Worm (Caenorhabditis elegans) whole organism, midembryonic: ENCODE measurements around the gene F54C9.3.

Experiments
- T22C8.4 ChIP-seq: fragments of 200-800 bp; sonication (Bioruptor generic); IDR thresholded peaks from 2 replicates; pipeline ENCODE4 v1.3.6; 2022; ENCODE audit warnings: missing genetic modification characterization, missing compliant biosample characterization
- cog-1 ChIP-seq: sonication (generic microtip); optimal IDR thresholded peaks from 2 replicates; lab custom pipeline; 2016; ENCODE audit warnings: missing genetic modification characterization, missing compliant biosample characterization
- flt-1 ChIP-seq: fragments of 200-800 bp; sonication (Bioruptor generic); IDR thresholded peaks from 2 replicates; pipeline ENCODE4 v1.3.6; 2022; ENCODE audit warnings: missing genetic modification characterization, missing compliant biosample characterization
- klf-2 ChIP-seq: fragments of 200-800 bp; sonication (Bioruptor generic); conservative IDR thresholded peaks from 2 replicates; pipeline ENCODE4 v1.3.6; 2022; ENCODE audit warnings: missing genetic modification reagents, missing genetic modification characterization, missing compliant biosample characterization
- med-1 ChIP-seq: sonication (generic microtip); optimal IDR thresholded peaks from 2 replicates; lab custom pipeline; 2017; ENCODE audit warnings: missing genetic modification characterization, mild to moderate bottlenecking, missing compliant biosample characterization, antibody characterized with exemption, missing genetic modification reagents; ENCODE audit not compliant: insufficient read depth
- ref-1 ChIP-seq: fragments of 200-800 bp; sonication (Bioruptor generic); conservative IDR thresholded peaks from 2 replicates; pipeline ENCODE4 v1.3.6; 2022; ENCODE audit warnings: missing genetic modification reagents, missing genetic modification characterization, missing compliant biosample characterization
- tab-1 ChIP-seq: fragments of 200-800 bp; sonication (Bioruptor generic); IDR thresholded peaks from 2 replicates; pipeline ENCODE4 v1.3.6; 2022; ENCODE audit warnings: missing genetic modification characterization, missing compliant biosample characterization
- ztf-23 ChIP-seq: fragments of 200-800 bp; sonication (Bioruptor generic); IDR thresholded peaks from 2 replicates; pipeline ENCODE4 v1.3.6; 2022; ENCODE audit warnings: missing genetic modification reagents, missing genetic modification characterization, missing compliant biosample characterization
- ztf-29 ChIP-seq: fragments of 200-800 bp; sonication (Bioruptor generic); IDR thresholded peaks from 2 replicates; pipeline ENCODE4 v1.3.6; 2022; ENCODE audit warnings: missing genetic modification reagents, missing genetic modification characterization, missing compliant biosample characterization

The F54C9.3 gene

ce11 chrII:8540412-8540811, 26.2 kb downstream of the F54C9.3 start, which contains the start of gene pqn-73:
Gene pqn-73, plus strand, starts transcription at chrII:8540712.
- TF ChIP-seq T22C8.4 (GFP tag; lab: Robert Waterston, UW), result no peak
- no peak for TF ChIP-seq ztf-23 (GFP tag; lab: Robert Waterston, UW)
- TF ChIP-seq ref-1, result no peak

ce11 chrII:8536060-8536459, 30.6 kb downstream of the F54C9.3 start, which contains the start of gene W01C9.2:
Gene W01C9.2, plus strand, starts transcription at chrII:8536360.
- TF ChIP-seq flt-1 (GFP tag; lab: Robert Waterston, UW) (no peak), cog-1 (tag; lab: Kevin White, UChicago) (no peak), med-1 (GFP tag; lab: Kevin White, UChicago) (no peak), T22C8.4 (GFP tag; lab: Robert Waterston, UW) (no peak), klf-2 (GFP tag; lab: Robert Waterston, UW) (no peak), ref-1 (no peak), tab-1 (GFP tag; lab: Robert Waterston, UW) (no peak), ztf-23 (GFP tag; lab: Robert Waterston, UW) (no peak), ztf-29 (GFP tag; lab: Robert Waterston, UW) (no peak)

DNA sequence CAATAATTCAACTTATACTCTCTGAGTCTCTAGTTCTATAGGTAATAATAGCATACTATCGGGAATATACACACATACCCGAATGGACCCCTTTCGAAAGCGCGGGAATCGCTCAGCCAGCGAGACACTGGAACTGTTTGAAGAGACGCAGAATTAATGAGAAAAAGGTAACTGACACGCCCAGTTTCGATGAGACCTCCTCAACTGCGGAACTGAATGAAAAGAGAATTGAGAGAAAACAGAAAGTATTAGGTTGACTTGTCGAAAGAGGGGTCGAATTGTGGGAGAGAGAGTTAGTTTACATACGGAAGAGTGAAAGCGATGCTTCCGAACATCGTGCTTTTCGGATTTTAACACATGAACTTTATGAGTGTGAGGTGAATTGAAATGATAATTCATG, 34.6 kb downstream of the F54C9.3 start:
- TF ChIP-seq flt-1 (GFP tag; lab: Robert Waterston, UW), result no peak
- TF ChIP-seq ref-1, result no peak
- no peak for TF ChIP-seq ztf-23 (GFP tag; lab: Robert Waterston, UW)
- no peak for TF ChIP-seq med-1 (GFP tag; lab: Kevin White, UChicago)
- no peak for TF ChIP-seq ztf-29 (GFP tag; lab: Robert Waterston, UW)

- TF ChIP-seq ref-1, result no peak
- no peak for TF ChIP-seq klf-2 (GFP tag; lab: Robert Waterston, UW)
These were observed 35.4 kb downstream of the F54C9.3 start, which contains the start of gene gldi-7 for ce11 chrII:8531181-8531759. Gene gldi-7, minus strand, starts transcription at chrII:8531222.

- no peak for TF ChIP-seq klf-2 (GFP tag; lab: Robert Waterston, UW)
- TF ChIP-seq ztf-23 (GFP tag; lab: Robert Waterston, UW), result no peak
- TF ChIP-seq cog-1 (tag; lab: Kevin White, UChicago), result no peak
- no peak for TF ChIP-seq flt-1 (GFP tag; lab: Robert Waterston, UW)
- TF ChIP-seq ztf-29 (GFP tag; lab: Robert Waterston, UW), result no peak
- no peak for TF ChIP-seq med-1 (GFP tag; lab: Kevin White, UChicago)
- no peak for TF ChIP-seq ref-1
- no peak for TF ChIP-seq tab-1 (GFP tag; lab: Robert Waterston, UW)
- TF ChIP-seq T22C8.4 (GFP tag; lab: Robert Waterston, UW), result no peak
These were observed 37.4 kb downstream of the F54C9.3 start for ce11 chrII:8529176-8529698.

- TF ChIP-seq T22C8.4 (GFP tag; lab: Robert Waterston, UW) (no peak), cog-1 (tag; lab: Kevin White, UChicago) (no peak), flt-1 (GFP tag; lab: Robert Waterston, UW) (no peak), klf-2 (GFP tag; lab: Robert Waterston, UW) (no peak), ref-1 (no peak), tab-1 (GFP tag; lab: Robert Waterston, UW) (no peak), ztf-29 (GFP tag; lab: Robert Waterston, UW) (no peak), ztf-23 (GFP tag; lab: Robert Waterston, UW) (no peak), med-1 (GFP tag; lab: Kevin White, UChicago) (no peak)
These were observed 41.4 kb downstream of the F54C9.3 start, which contains the start of the genes prp-9 and mrps-18B for ce11 chrII:8525133-8525736. Gene prp-9, minus strand, starts transcription at chrII:8525396. Gene mrps-18B, plus strand, starts transcription at chrII:8525681.

- TF ChIP-seq ztf-23 (GFP tag; lab: Robert Waterston, UW), result no peak
- no peak for TF ChIP-seq T22C8.4 (GFP tag; lab: Robert Waterston, UW)
- no peak for TF ChIP-seq ref-1
- no peak for TF ChIP-seq flt-1 (GFP tag; lab: Robert Waterston, UW)
- no peak for TF ChIP-seq klf-2 (GFP tag; lab: Robert Waterston, UW)
- TF ChIP-seq tab-1 (GFP tag; lab: Robert Waterston, UW), result no peak
- TF ChIP-seq ztf-29 (GFP tag; lab: Robert Waterston, UW), result no peak
- TF ChIP-seq cog-1 (tag; lab: Kevin White, UChicago), result no peak
- TF ChIP-seq med-1 (GFP tag; lab: Kevin White, UChicago), result no peak
These were observed 46.0 kb downstream of the F54C9.3 start, which contains the start of gene cht-2 for ce11 chrII:8520625-8521024. Gene cht-2, plus strand, starts transcription at chrII:8520925.

DNA sequence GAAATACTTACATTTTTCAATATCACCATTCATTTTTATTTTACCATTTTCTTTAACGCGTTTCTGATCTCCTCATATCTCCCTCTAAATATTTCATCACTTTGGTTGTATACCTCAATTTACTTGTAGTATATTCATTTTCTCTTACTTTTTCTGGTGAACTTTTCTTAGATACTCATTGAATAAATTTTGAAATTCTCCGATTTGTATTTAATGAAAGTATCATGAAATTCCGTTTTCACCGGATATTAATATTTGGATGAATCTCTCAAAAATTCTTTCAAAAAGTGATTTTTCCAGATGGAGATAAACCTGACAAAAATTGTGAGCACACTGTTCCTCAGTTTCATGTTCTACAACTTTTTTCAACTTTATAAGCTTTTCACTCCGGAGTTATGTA, 48.4 kb downstream of the F54C9.3 start, which contains the start of gene T13H5.8:
Gene T13H5.8, plus strand, starts transcription at position 301 of the 400 bp plus-strand sequence.
- TF ChIP-seq T22C8.4 (GFP tag; lab: Robert Waterston, UW) (no peak), med-1 (GFP tag; lab: Kevin White, UChicago) (no peak), ztf-29 (GFP tag; lab: Robert Waterston, UW) (no peak), tab-1 (GFP tag; lab: Robert Waterston, UW) (no peak), flt-1 (GFP tag; lab: Robert Waterston, UW) (no peak), ref-1 (no peak), cog-1 (tag; lab: Kevin White, UChicago) (no peak), ztf-23 (GFP tag; lab: Robert Waterston, UW) (no peak), klf-2 (GFP tag; lab: Robert Waterston, UW) (no peak)

ce11 chrII:8516783-8517182, 49.9 kb downstream of the F54C9.3 start, which contains the start of gene rnh-2:
Gene rnh-2, plus strand, starts transcription at chrII:8517150.
- TF ChIP-seq tab-1 (GFP tag; lab: Robert Waterston, UW) (no peak), flt-1 (GFP tag; lab: Robert Waterston, UW) (0 out of 2 replicates have a peak, but pooled peaks have one; percentile 54), ztf-23 (GFP tag; lab: Robert Waterston, UW) (peak; percentile 68), ztf-29 (GFP tag; lab: Robert Waterston, UW) (no peak), cog-1 (tag; lab: Kevin White, UChicago) (peak; percentile 60), ref-1 (no peak)
